Worm (Caenorhabditis elegans): ENCODE data around the gene syx-3.

DNA sequence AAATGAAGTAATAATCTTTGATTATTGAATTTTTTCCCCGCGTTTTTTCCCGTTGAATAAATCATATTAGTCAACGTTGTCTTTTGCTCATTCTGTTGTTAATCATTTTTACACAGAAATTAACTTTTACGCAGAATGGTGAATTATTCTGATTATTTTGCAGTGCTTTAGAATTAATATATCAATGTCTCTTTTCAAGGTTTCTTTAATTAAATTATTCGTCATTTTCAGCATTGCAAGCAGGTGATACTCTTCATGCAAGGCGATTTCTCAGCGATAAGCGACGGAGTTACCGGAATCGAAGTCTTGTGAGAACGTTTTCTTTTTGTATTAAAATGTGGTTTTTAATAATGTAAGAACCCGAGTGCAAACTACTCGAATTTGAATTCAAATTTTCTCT is 38.7 kb downstream of the syx-3 start:
- TF ChIP-seq sem-2 (GFP tag; optimal IDR thresholded peaks at IDR 0.05) (no peak), ztf-11 (tag; optimal IDR thresholded peaks at IDR 0.05) (no peak), nhr-12 (tag; optimal IDR thresholded peaks at IDR 0.05) (no peak), pha-4 (tag; optimal IDR thresholded peaks at IDR 0.05) (no peak), unc-62 (GFP tag; optimal IDR thresholded peaks at IDR 0.05) (no peak), sptf-1 (tag; optimal IDR thresholded peaks at IDR 0.05) (no peak), ceh-39 (tag; optimal IDR thresholded peaks at IDR 0.05) (no peak)
